Fruit fly (Drosophila melanogaster) whole organism: Measurements from ENCODE around the gene CG14391.

Source experiments
- CG8478 ChIP-seq: fragments of >200 bp; optimal IDR thresholded peaks from 2 replicates; lab custom pipeline; 2018; ENCODE audit warnings: inconsistent platforms
- Dll ChIP-seq: fragments of >200 bp; optimal IDR thresholded peaks from 2 replicates; lab custom pipeline; 2017
- EcR ChIP-seq, 2 experiments: fragments of >200 bp; optimal IDR thresholded peaks; 2 replicates each; lab custom pipeline; 2017; ENCODE audit warnings: missing biosample characterization in 2 of 2, missing genetic modification characterization in 2 of 2, missing genetic modification reagents in 2 of 2
- pan ChIP-seq: fragments of >200 bp; optimal IDR thresholded peaks from 2 replicates; lab custom pipeline; 2017
- psq ChIP-seq: fragments of >200 bp; optimal IDR thresholded peaks from 2 replicates; lab custom pipeline; 2017
- usp ChIP-seq: fragments of >200 bp; optimal IDR thresholded peaks from 2 replicates; lab custom pipeline; 2017; ENCODE audit warnings: missing biosample characterization, missing genetic modification characterization, mixed read lengths

The CG14391 gene

DNA sequence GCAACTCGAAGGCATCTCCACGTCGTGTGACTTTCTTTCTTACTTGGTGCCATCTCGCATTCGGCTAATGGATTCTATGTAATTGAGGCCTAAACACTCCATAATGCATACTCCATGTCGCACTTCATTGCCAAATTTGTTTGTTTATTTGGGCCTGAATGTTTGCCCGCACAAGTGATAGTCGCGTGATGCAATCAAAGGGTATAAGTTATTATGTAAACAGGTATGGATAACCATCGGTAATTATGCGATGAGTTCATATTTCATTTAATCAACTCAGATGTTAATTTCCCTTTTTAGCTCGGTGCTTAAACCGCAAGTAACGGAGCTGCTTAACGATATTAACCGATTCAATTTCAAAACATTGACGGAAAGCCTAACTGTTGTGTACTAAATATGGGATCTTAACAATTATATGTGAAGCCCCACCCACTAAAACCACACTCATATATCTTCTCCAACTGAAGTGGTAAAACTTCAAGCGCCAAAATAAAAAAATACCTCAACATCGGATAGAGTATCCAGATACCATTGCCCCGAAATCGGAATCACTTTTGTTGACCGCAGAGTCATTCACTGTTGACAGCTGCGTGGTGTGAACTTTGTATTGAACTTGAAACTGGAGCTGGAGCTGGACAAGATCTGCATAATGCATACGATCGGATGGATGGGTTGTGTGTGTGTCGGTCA, 49.9 kb downstream of the CG14391 start:
- TF ChIP-seq psq (lab: Kevin White, UChicago) = no peak
- TF ChIP-seq pan (lab: Kevin White, UChicago) = no peak
- no peak for TF ChIP-seq EcR (GFP tag; optimal IDR thresholded peaks at IDR 0.05; lab: Kevin White, UChicago)
- no peak for TF ChIP-seq usp
- no peak for TF ChIP-seq CG8478 (lab: Kevin White, UChicago)
- TF ChIP-seq Dll = no peak
